Worm (Caenorhabditis elegans) whole organism, L4 larva: ENCODE results near the gene him-4.

Experiments used
- F10B5.3 ChIP-seq: sonication (generic microtip); optimal IDR thresholded peaks from 2 replicates; lab custom pipeline; 2016; ENCODE audit warnings: mild to moderate bottlenecking, missing genetic modification characterization, missing compliant biosample characterization
- F44E2.7 ChIP-seq: fragments of 200-800 bp; sonication (Bioruptor generic); IDR thresholded peaks from 2 replicates; pipeline ENCODE4 v2.1.2; 2022; ENCODE audit warnings: missing genetic modification characterization, missing compliant biosample characterization
- R02D3.7 ChIP-seq: fragments of 150-350 bp; sonication (generic microtip); optimal IDR thresholded peaks from 3 replicates; lab custom pipeline; 2014; ENCODE audit warnings: missing biosample characterization, missing genetic modification characterization
- Y105C5A.15 ChIP-seq: fragments of 200-800 bp; sonication (Bioruptor generic); IDR thresholded peaks from 2 replicates; pipeline ENCODE4 v1.3.6; 2022; ENCODE audit warnings: missing genetic modification characterization, missing compliant biosample characterization
- Y75B8A.6 ChIP-seq: fragments of 200-800 bp; sonication (Bioruptor generic); IDR thresholded peaks from 2 replicates; pipeline ENCODE4 v1.3.6; 2022; ENCODE audit warnings: missing genetic modification reagents, missing genetic modification characterization, missing compliant biosample characterization
- ZK337.2 ChIP-seq: fragments of 200-800 bp; sonication (Bioruptor generic); IDR thresholded peaks from 2 replicates; pipeline ENCODE4 v1.3.6; 2022; ENCODE audit warnings: missing genetic modification reagents, missing genetic modification characterization, missing compliant biosample characterization
- ZK546.5 ChIP-seq, 2 experiments: sonication (generic microtip); optimal IDR thresholded peaks; 2 replicates each; lab custom pipeline; 2017; ENCODE audit warnings: missing biosample characterization in 2 of 2, missing genetic modification characterization in 2 of 2
- ceh-62 ChIP-seq: sonication (generic microtip); optimal IDR thresholded peaks from 2 replicates; lab custom pipeline; 2017; ENCODE audit warnings: missing biosample characterization, missing genetic modification characterization
- cey-2 ChIP-seq: sonication (generic microtip); optimal IDR thresholded peaks from 3 replicates; lab custom pipeline; 2017; ENCODE audit warnings: missing genetic modification characterization, mild to moderate bottlenecking, missing compliant biosample characterization, antibody characterized with exemption, borderline replicate concordance; ENCODE audit not compliant: insufficient read depth
- ctbp-1 ChIP-seq: fragments of 200-800 bp; sonication (Bioruptor generic); IDR thresholded peaks from 2 replicates; pipeline ENCODE4 v1.3.6; 2022; ENCODE audit warnings: missing genetic modification reagents, missing genetic modification characterization, missing compliant biosample characterization
- daf-12 ChIP-seq: fragments of 150-350 bp; optimal IDR thresholded peaks from 2 replicates; lab custom pipeline; 2014; ENCODE audit warnings: missing biosample characterization, missing genetic modification reagents, missing genetic modification characterization
- dmd-6 ChIP-seq: fragments of 200-800 bp; sonication (Bioruptor generic); IDR thresholded peaks from 2 replicates; pipeline ENCODE4 v1.3.6; 2022; ENCODE audit warnings: missing genetic modification reagents, missing genetic modification characterization, missing compliant biosample characterization
- egl-43 ChIP-seq: fragments of 200-800 bp; sonication (Bioruptor generic); IDR thresholded peaks from 2 replicates; pipeline ENCODE4 v1.3.6; 2022; ENCODE audit warnings: missing genetic modification reagents, missing genetic modification characterization, missing compliant biosample characterization
- gei-8 ChIP-seq: fragments of 200-800 bp; sonication (Bioruptor generic); optimal IDR thresholded peaks from 2 replicates; lab custom pipeline; 2018; ENCODE audit warnings: mild to moderate bottlenecking, missing genetic modification characterization, missing compliant biosample characterization
- hif-1 ChIP-seq, 2 experiments: sonication (generic microtip); optimal IDR thresholded peaks; 2 replicates each; lab custom pipeline; 2016 to 2017; ENCODE audit warnings: missing compliant biosample characterization in 2 of 2, missing genetic modification characterization in 2 of 2, missing genetic modification reagents in 2 of 2, missing genotype in 2 of 2, mild to moderate bottlenecking in 1 of 2
- hlh-11 ChIP-seq: fragments of 200-800 bp; sonication (Bioruptor generic); optimal IDR thresholded peaks from 2 replicates; lab custom pipeline; 2018; ENCODE audit warnings: mild to moderate bottlenecking, missing genetic modification characterization, missing compliant biosample characterization
- jun-1 ChIP-seq: fragments of 150-350 bp; optimal IDR thresholded peaks from 2 replicates; lab custom pipeline; 2014; ENCODE audit warnings: missing biosample characterization, missing genetic modification reagents, missing genetic modification characterization
- lin-1 ChIP-seq: fragments of 200-800 bp; sonication (Bioruptor generic); IDR thresholded peaks from 2 replicates; pipeline ENCODE4 v1.3.6; 2022; ENCODE audit warnings: missing genetic modification reagents, missing genetic modification characterization, missing compliant biosample characterization
- lin-13 ChIP-seq: fragments of 150-350 bp; optimal IDR thresholded peaks from 2 replicates; lab custom pipeline; 2014; ENCODE audit warnings: missing biosample characterization, missing genetic modification reagents, missing genetic modification characterization
- lin-15B ChIP-seq: fragments of 150-350 bp; sonication (generic microtip); optimal IDR thresholded peaks from 3 replicates; lab custom pipeline; 2014; ENCODE audit warnings: missing biosample characterization, missing genetic modification characterization
- lin-38 ChIP-seq: fragments of 200-800 bp; sonication (Bioruptor generic); IDR thresholded peaks from 2 replicates; pipeline ENCODE4 v1.3.6; 2022; ENCODE audit warnings: missing genetic modification reagents, missing genetic modification characterization, missing compliant biosample characterization
- lin-39 ChIP-seq: fragments of 150-350 bp; optimal IDR thresholded peaks from 2 replicates; lab custom pipeline; 2014; ENCODE audit warnings: missing biosample characterization, missing genetic modification reagents, missing genetic modification characterization
- mdt-29 ChIP-seq: fragments of 200-800 bp; sonication (Bioruptor generic); IDR thresholded peaks from 2 replicates; pipeline ENCODE4 v1.3.6; 2022; ENCODE audit warnings: missing genetic modification reagents, missing genetic modification characterization, missing compliant biosample characterization
- mxl-3 ChIP-seq: fragments of 200-800 bp; sonication (Bioruptor generic); optimal IDR thresholded peaks from 2 replicates; lab custom pipeline; 2018; ENCODE audit warnings: mild to moderate bottlenecking, missing genetic modification characterization, missing compliant biosample characterization
- nhr-111 ChIP-seq: fragments of 200-800 bp; sonication (Bioruptor generic); optimal IDR thresholded peaks from 2 replicates; lab custom pipeline; 2018; ENCODE audit warnings: mild to moderate bottlenecking, missing genetic modification characterization, missing compliant biosample characterization
- nhr-237 ChIP-seq: sonication (generic microtip); optimal IDR thresholded peaks from 2 replicates; lab custom pipeline; 2017; ENCODE audit warnings: missing biosample characterization, missing genetic modification characterization
- nhr-76 ChIP-seq: fragments of 150-350 bp; optimal IDR thresholded peaks from 2 replicates; lab custom pipeline; 2014; ENCODE audit warnings: missing biosample characterization, missing genetic modification characterization
- nhr-77 ChIP-seq: fragments of 150-350 bp; optimal IDR thresholded peaks from 2 replicates; lab custom pipeline; 2014; ENCODE audit warnings: missing biosample characterization, missing genetic modification characterization
- pha-4 ChIP-seq, 2 experiments: fragments of 150-350 bp in 1 of 2; fragments of 200-800 bp in 1 of 2; sonication (Bioruptor generic) in 1 of 2; IDR thresholded peaks in 1 of 2; optimal IDR thresholded peaks in 1 of 2; 2 replicates each; pipeline versions ENCODE4 v1.3.6 to Lab custom; 2014 to 2022; ENCODE audit warnings: missing genetic modification characterization in 2 of 2, missing genetic modification reagents in 2 of 2, missing biosample characterization in 1 of 2, missing compliant biosample characterization in 1 of 2
- rbr-2 ChIP-seq: sonication (generic microtip); optimal IDR thresholded peaks from 2 replicates; lab custom pipeline; 2016; ENCODE audit warnings: missing genotype, missing genetic modification characterization, missing compliant biosample characterization
- snpc-1.2 ChIP-seq: fragments of 200-800 bp; sonication (Bioruptor generic); IDR thresholded peaks from 2 replicates; pipeline ENCODE4 v1.3.6; 2022; ENCODE audit warnings: missing genetic modification reagents, missing genetic modification characterization, missing compliant biosample characterization
- spr-1 ChIP-seq: sonication (generic microtip); optimal IDR thresholded peaks from 2 replicates; lab custom pipeline; 2016; ENCODE audit warnings: mild to moderate bottlenecking, missing genetic modification characterization, missing compliant biosample characterization
- tag-97 ChIP-seq: fragments of 200-800 bp; sonication (Bioruptor generic); IDR thresholded peaks from 2 replicates; pipeline ENCODE4 v1.3.6; 2022; ENCODE audit warnings: missing genetic modification characterization, missing compliant biosample characterization
- tra-1 ChIP-seq: fragments of 200-800 bp; sonication (Bioruptor generic); IDR thresholded peaks from 2 replicates; pipeline ENCODE4 v1.3.6; 2022; ENCODE audit warnings: missing genetic modification reagents, missing genetic modification characterization, missing compliant biosample characterization
- unc-62 ChIP-seq, 3 experiments: fragments of 150-350 bp in 1 of 3; sonication (generic microtip); optimal IDR thresholded peaks in 2 of 3; peaks in 1 of 3; 1 replicate in 1 of 3; 2 replicates in 2 of 3; lab custom pipeline; 2014 to 2017; ENCODE audit warnings: missing biosample characterization in 3 of 3, missing genetic modification characterization in 3 of 3, missing genetic modification reagents in 3 of 3, missing genotype in 1 of 3
- zag-1 ChIP-seq: fragments of 150-350 bp; optimal IDR thresholded peaks from 2 replicates; lab custom pipeline; 2014; ENCODE audit warnings: missing biosample characterization, missing genetic modification characterization
- zfp-2 ChIP-seq: sonication (generic microtip); optimal IDR thresholded peaks from 2 replicates; lab custom pipeline; 2016; ENCODE audit warnings: mild to moderate bottlenecking, missing genetic modification characterization, missing compliant biosample characterization
- zip-11 ChIP-seq: fragments of 200-800 bp; sonication (Bioruptor generic); IDR thresholded peaks from 2 replicates; pipeline ENCODE4 v1.3.6; 2022; ENCODE audit warnings: missing genetic modification characterization, missing compliant biosample characterization
- ztf-11 ChIP-seq: fragments of 150-350 bp; optimal IDR thresholded peaks from 2 replicates; lab custom pipeline; 2014; ENCODE audit warnings: missing biosample characterization, missing genetic modification characterization
- ztf-7 ChIP-seq: fragments of 150-350 bp; optimal IDR thresholded peaks from 2 replicates; lab custom pipeline; 2014; ENCODE audit warnings: missing biosample characterization, missing genetic modification characterization

him-4 gene

DNA sequence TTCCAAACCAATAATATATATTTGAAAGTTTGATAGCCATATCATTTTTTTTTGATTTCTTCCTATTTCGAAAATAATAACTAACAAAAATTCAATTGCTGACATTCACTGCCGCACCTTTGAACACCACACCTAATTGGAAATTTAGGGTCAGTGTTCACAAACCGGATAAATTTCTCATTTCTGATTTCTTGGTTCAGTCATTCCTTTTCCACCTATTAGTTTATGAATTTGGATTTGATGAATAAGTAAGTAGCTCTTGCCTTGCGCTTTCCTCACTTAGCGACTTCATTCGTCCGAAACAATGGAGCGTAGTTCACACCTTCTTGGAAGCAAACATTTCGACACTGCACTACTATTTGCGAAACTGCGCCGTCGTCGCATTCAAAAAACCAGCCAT lies 11.3 kb upstream of the him-4 start, which contains the start of gene F15G9.1:
TSS of gene F15G9.1 (plus strand) at position 301 of the 400 bp plus-strand sequence.
- TF ChIP-seq ZK337.2 (GFP tag; lab: Robert Waterston, UW) = no peak
- TF ChIP-seq nhr-77 (tag; lab: Kevin White, UChicago) = no peak
- TF ChIP-seq rbr-2 = no peak
- TF ChIP-seq lin-15B (tag; lab: Kevin White, UChicago) = no peak
- no peak for TF ChIP-seq mdt-29 (GFP tag; lab: Robert Waterston, UW)
- TF ChIP-seq lin-1 = no peak
- TF ChIP-seq ctbp-1 (GFP tag; lab: Robert Waterston, UW) = no peak
- no peak for TF ChIP-seq zip-11 (GFP tag; lab: Robert Waterston, UW)
- no peak for TF ChIP-seq zfp-2 (tag; lab: Kevin White, UChicago)
- no peak for TF ChIP-seq lin-39 (tag; lab: Kevin White, UChicago)
- TF ChIP-seq Y75B8A.6 = no peak
- TF ChIP-seq tag-97 = no peak
- no peak for TF ChIP-seq ZK546.5 (tag; optimal IDR thresholded peaks at IDR 0.05; lab: Kevin White, UChicago)
- no peak for TF ChIP-seq ceh-62 (tag; lab: Kevin White, UChicago)
- TF ChIP-seq pha-4 (GFP tag; IDR thresholded peaks at IDR 0.05; lab: Robert Waterston, UW) = no peak
- TF ChIP-seq pha-4 (tag; optimal IDR thresholded peaks at IDR 0.05; lab: Kevin White, UChicago) = no peak
- TF ChIP-seq hif-1 (tag; optimal IDR thresholded peaks at IDR 0.05; lab: Kevin White, UChicago) = no peak
- no peak for TF ChIP-seq F10B5.3
- TF ChIP-seq egl-43 (GFP tag; lab: Robert Waterston, UW) = no peak

DNA sequence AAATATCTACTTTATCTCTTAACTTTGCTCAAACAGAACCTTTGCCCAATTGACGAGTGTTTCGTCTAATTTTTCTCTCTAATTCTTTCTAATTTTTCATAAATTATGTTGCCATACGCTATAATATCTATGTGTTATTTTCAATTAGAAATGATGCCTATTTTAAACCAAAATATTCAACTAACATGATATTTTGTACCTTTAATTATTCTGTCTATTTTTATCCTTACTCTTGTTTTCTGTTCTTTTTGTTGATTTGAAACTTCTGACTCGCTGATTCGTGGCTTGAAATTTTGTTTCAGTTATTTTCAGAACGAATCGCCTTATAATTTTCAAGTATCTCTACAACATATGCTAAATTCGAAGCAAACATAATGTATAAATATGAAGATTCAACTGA lies 7.9 kb upstream of the him-4 start, which contains the start of gene F15G9.6:
TSS of gene F15G9.6 (plus strand) at position 301 of the 400 bp plus-strand sequence.
- TF ChIP-seq R02D3.7 (tag; lab: Kevin White, UChicago) (no peak), ceh-62 (tag; lab: Kevin White, UChicago) (no peak), nhr-76 (tag; lab: Kevin White, UChicago) (no peak), zag-1 (no peak), ZK546.5 (tag; optimal IDR thresholded peaks at IDR 0.05; lab: Kevin White, UChicago) (no peak), daf-12 (no peak), gei-8 (GFP tag; lab: Kevin White, UChicago) (no peak), nhr-237 (tag; lab: Kevin White, UChicago) (no peak), lin-13 (no peak), cey-2 (tag; lab: Kevin White, UChicago) (no peak), ctbp-1 (GFP tag; lab: Robert Waterston, UW) (no peak), unc-62 (GFP tag; optimal IDR thresholded peaks at IDR 0.05 in 1 of 2; lab: Kevin White, UChicago) (no peak), unc-62 (tag; optimal IDR thresholded peaks at IDR 0.05; lab: Kevin White, UChicago) (no peak), ztf-7 (tag; lab: Kevin White, UChicago) (no peak), hif-1 (tag; optimal IDR thresholded peaks at IDR 0.05; lab: Kevin White, UChicago) (no peak)

DNA sequence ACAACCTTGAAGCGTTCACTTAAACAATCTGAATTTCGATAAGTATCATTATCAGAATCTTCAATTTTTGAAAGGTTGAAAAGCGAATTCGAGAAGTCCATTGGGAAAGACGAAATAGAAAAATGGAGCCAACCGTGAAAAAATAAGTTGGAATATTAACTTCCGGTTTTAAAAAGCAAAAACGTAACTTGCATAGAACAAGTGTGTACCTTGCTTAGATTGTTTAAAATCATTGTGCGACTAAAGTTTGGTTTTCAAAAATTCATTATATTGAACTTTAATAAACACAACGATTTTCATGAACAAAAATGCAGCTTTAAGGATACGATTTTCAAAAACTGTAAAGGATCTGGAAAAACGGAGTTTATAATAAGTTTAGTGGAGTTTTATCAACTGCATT lies 3.8 kb upstream of the him-4 start, which contains the start of gene F15G9.2:
TSS of gene F15G9.2 (minus strand) at position 101 of the 400 bp plus-strand sequence.
- no peak for TF ChIP-seq spr-1 (tag; lab: Kevin White, UChicago)
- TF ChIP-seq, all 104 proteins: peak for 0

DNA sequence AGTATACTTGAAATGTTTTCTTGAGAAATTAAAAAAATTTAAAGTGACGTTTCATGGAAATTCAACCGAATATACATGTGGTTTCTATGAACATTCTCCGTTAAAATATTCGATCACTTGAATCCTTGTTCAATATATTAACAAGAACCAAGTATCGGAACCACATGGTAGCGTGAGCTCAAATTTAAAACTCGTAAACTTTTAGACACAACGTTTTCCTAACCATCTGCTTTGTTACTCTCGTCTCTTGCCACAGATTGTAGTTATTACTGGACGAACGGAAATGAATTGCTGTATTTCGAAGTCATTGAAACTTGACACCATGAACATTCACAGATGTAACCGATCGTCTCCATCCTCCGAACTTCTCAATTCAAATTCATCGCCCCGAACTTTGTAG lies 1.7 kb downstream of the him-4 start:
- TF ChIP-seq lin-39 (tag; lab: Kevin White, UChicago) (no peak), nhr-111 (GFP tag; lab: Kevin White, UChicago) (no peak), tag-97 (no peak), cey-2 (tag; lab: Kevin White, UChicago) (no peak), F44E2.7 (no peak), ztf-11 (tag; lab: Kevin White, UChicago) (no peak), mxl-3 (GFP tag; lab: Kevin White, UChicago) (no peak), hlh-11 (no peak), jun-1 (no peak), tra-1 (GFP tag; lab: Robert Waterston, UW) (no peak), dmd-6 (GFP tag; lab: Robert Waterston, UW) (no peak), nhr-237 (tag; lab: Kevin White, UChicago) (no peak), lin-13 (no peak), snpc-1.2 (GFP tag; lab: Robert Waterston, UW) (no peak), lin-38 (GFP tag; lab: Robert Waterston, UW) (no peak), Y105C5A.15 (GFP tag; lab: Robert Waterston, UW) (no peak)
